Worm (Caenorhabditis elegans) whole organism, L4 larva: ENCODE data around the gene his-4.

Experiments used
- ama-1 ChIP-seq: fragments of 150-350 bp; optimal IDR thresholded peaks from 2 replicates; lab custom pipeline; 2014; ENCODE audit warnings: inconsistent platforms, mixed read lengths
- ceh-82 ChIP-seq: sonication (generic microtip); optimal IDR thresholded peaks from 2 replicates; lab custom pipeline; 2017; ENCODE audit warnings: missing biosample characterization, missing genetic modification characterization
- fos-1 ChIP-seq: fragments of 150-350 bp; optimal IDR thresholded peaks from 2 replicates; lab custom pipeline; 2014; ENCODE audit warnings: missing biosample characterization, missing genetic modification characterization
- nhr-77 ChIP-seq: fragments of 150-350 bp; optimal IDR thresholded peaks from 2 replicates; lab custom pipeline; 2014; ENCODE audit warnings: missing biosample characterization, missing genetic modification characterization
- unc-62 ChIP-seq, 3 experiments: fragments of 150-350 bp in 1 of 3; sonication (generic microtip); optimal IDR thresholded peaks in 2 of 3; peaks in 1 of 3; 1 replicate in 1 of 3; 2 replicates in 2 of 3; lab custom pipeline; 2014 to 2017; ENCODE audit warnings: missing biosample characterization in 3 of 3, missing genetic modification characterization in 3 of 3, missing genetic modification reagents in 3 of 3, missing genotype in 1 of 3
- ztf-11 ChIP-seq: fragments of 150-350 bp; optimal IDR thresholded peaks from 2 replicates; lab custom pipeline; 2014; ENCODE audit warnings: missing biosample characterization, missing genetic modification characterization

ce11 chrV:16002288-16002687 is 38.0 kb downstream of the his-4 start, which contains the start of gene nhr-63:
- TF ChIP-seq unc-62 (GFP tag; optimal IDR thresholded peaks at IDR 0.05 in 1 of 2; lab: Kevin White, UChicago) (no peak), unc-62 (tag; optimal IDR thresholded peaks at IDR 0.05; lab: Kevin White, UChicago) (no peak), ceh-82 (no peak), nhr-77 (tag; lab: Kevin White, UChicago) (no peak), ztf-11 (tag; lab: Kevin White, UChicago) (no peak), fos-1 (no peak), ama-1 (no peak)
